In the genomic region with DNA sequence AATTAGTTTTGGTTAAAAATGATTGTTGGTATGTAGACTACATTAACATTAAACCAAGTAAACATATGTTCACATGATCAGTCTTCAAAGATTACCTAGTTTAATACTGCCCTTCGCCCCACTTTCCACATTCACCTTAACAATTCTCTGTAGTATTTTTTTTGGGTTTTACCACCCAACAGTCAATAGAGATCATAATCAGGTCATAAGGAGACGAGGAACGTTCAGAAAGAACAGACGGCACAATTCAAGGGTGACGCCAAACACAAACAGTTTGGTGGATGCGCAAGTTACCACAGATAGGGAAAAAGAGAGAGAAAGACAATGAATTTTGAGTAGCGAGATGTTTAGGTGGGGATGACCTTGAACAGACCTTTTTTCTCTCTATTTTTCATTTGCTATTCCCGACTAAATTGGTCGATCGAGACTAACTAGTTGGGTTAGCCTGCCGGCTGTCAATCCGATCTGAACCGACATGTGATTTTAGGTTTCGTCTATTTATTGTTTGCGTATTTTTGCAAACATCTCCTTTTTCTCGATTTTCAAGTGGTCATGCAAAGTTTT, we compare ENCODE assay signal across 2 worm cellular contexts.
TF ChIP-seq lines count a peak whose summit lies in the region.

No protein-coding gene starts in this region.

TF ChIP-seq in whole organism, L1 larva, 84 proteins besides CTCF, POLR2A, EP300 and RAD21 (continued from another document):
- TF ChIP-seq egl-27 (tag; optimal IDR thresholded peaks at IDR 0.05; lab: Kevin White, UChicago) (no peak), mef-2 (tag; optimal IDR thresholded peaks at IDR 0.05; lab: Kevin White, UChicago) (no peak), mdl-1 (tag; optimal IDR thresholded peaks at IDR 0.05; lab: Kevin White, UChicago) (peak in 1 of 2 experiments; percentile 68), nhr-85 (tag; lab: Kevin White, UChicago) (peak; percentile 98), C16A3.4 (tag; optimal IDR thresholded peaks at IDR 0.05; lab: Kevin White, UChicago) (peak; percentile 14), tbx-2 (tag; optimal IDR thresholded peaks at IDR 0.05; lab: Kevin White, UChicago) (peak; percentile 44), C34B4.2 (tag; optimal IDR thresholded peaks at IDR 0.05; lab: Kevin White, UChicago) (no peak), lsy-2 (tag; optimal IDR thresholded peaks at IDR 0.05; lab: Kevin White, UChicago) (peak; percentile 27 to 36), ceh-63 (GFP tag; optimal IDR thresholded peaks at IDR 0.05; lab: Kevin White, UChicago) (no peak), ceh-82 (tag; optimal IDR thresholded peaks at IDR 0.05; lab: Kevin White, UChicago) (no peak), nhr-47 (tag; optimal IDR thresholded peaks at IDR 0.05; lab: Kevin White, UChicago) (peak; percentile 34), snu-23 (GFP tag; optimal IDR thresholded peaks at IDR 0.05; lab: Kevin White, UChicago) (peak; percentile 81), lin-15B (tag; optimal IDR thresholded peaks at IDR 0.05; lab: Kevin White, UChicago) (no peak), mep-1 (tag; optimal IDR thresholded peaks at IDR 0.05; lab: Kevin White, UChicago) (peak; percentile 2), lin-35 (GFP tag; optimal IDR thresholded peaks at IDR 0.05; lab: Kevin White, UChicago) (peak; percentile 12 to 53), dpl-1 (GFP tag; optimal IDR thresholded peaks at IDR 0.05; lab: Kevin White, UChicago) (peak in 1 of 3 experiments; percentile 35), zip-4 (GFP tag; optimal IDR thresholded peaks at IDR 0.05; lab: Kevin White, UChicago) (no peak), nhr-20 (tag; optimal IDR thresholded peaks at IDR 0.05; lab: Kevin White, UChicago) (peak; percentile 82)

TF ChIP-seq in whole organism, L2 larva, 48 proteins besides CTCF, POLR2A, EP300 and RAD21 (continued from another document):
- TF ChIP-seq blmp-1 (tag; optimal IDR thresholded peaks at IDR 0.05; lab: Kevin White, UChicago; ENCODE audit: insufficient read depth) (peak; percentile 47), elt-3 (tag; optimal IDR thresholded peaks at IDR 0.05; lab: Kevin White, UChicago) (no peak), gmeb-1 (tag; optimal IDR thresholded peaks at IDR 0.05; lab: Kevin White, UChicago) (peak; percentile 26), mdl-1 (tag; optimal IDR thresholded peaks at IDR 0.05; lab: Kevin White, UChicago) (peak in 1 of 2 experiments; percentile 23), fos-1 (tag; optimal IDR thresholded peaks at IDR 0.05; lab: Kevin White, UChicago) (peak; percentile 29), C34F6.9 (tag; optimal IDR thresholded peaks at IDR 0.05; lab: Kevin White, UChicago) (no peak), lsy-2 (tag; optimal IDR thresholded peaks at IDR 0.05; lab: Kevin White, UChicago) (peak in 1 of 2 experiments; percentile 4), nhr-77 (tag; optimal IDR thresholded peaks at IDR 0.05; lab: Kevin White, UChicago) (no peak), nhr-10 (tag; optimal IDR thresholded peaks at IDR 0.05; lab: Kevin White, UChicago) (no peak), mab-5 (tag; optimal IDR thresholded peaks at IDR 0.05; lab: Kevin White, UChicago) (no peak), Y55F3AM.14 (GFP tag; optimal IDR thresholded peaks at IDR 0.05; lab: Kevin White, UChicago) (no peak), nhr-237 (tag; optimal IDR thresholded peaks at IDR 0.05; lab: Kevin White, UChicago) (no peak), F13H6.1 (tag; optimal IDR thresholded peaks at IDR 0.05; lab: Kevin White, UChicago) (peak; percentile 35), unc-62 (GFP tag; optimal IDR thresholded peaks at IDR 0.05; lab: Kevin White, UChicago) (no peak), ZK546.5 (tag; optimal IDR thresholded peaks at IDR 0.05; lab: Kevin White, UChicago) (no peak), egl-27 (tag; optimal IDR thresholded peaks at IDR 0.05; lab: Kevin White, UChicago) (peak; percentile 27), ceh-16 (tag; optimal IDR thresholded peaks at IDR 0.05; lab: Kevin White, UChicago) (peak; percentile 25), ceh-82 (tag; optimal IDR thresholded peaks at IDR 0.05; lab: Kevin White, UChicago) (no peak), nhr-12 (tag; optimal IDR thresholded peaks at IDR 0.05; lab: Kevin White, UChicago) (no peak), sma-3 (GFP tag; optimal IDR thresholded peaks at IDR 0.05; lab: Kevin White, UChicago) (peak; percentile 41), snpc-4 (tag; optimal IDR thresholded peaks at IDR 0.05; lab: Kevin White, UChicago) (no peak), mbf-1 (tag; optimal IDR thresholded peaks at IDR 0.05; lab: Kevin White, UChicago) (no peak), ztf-4 (tag; optimal IDR thresholded peaks at IDR 0.05; lab: Kevin White, UChicago) (no peak), nhr-6 (tag; optimal IDR thresholded peaks at IDR 0.05; lab: Kevin White, UChicago) (peak; percentile 47), nhr-11 (tag; optimal IDR thresholded peaks at IDR 0.05; lab: Kevin White, UChicago) (no peak), ama-1 (optimal IDR thresholded peaks at IDR 0.05; lab: Kevin White, UChicago) (no peak), ztf-1 (GFP tag; conservative IDR thresholded peaks at IDR 0.05; lab: Robert Waterston, UW) (no peak), aly-2 (tag; optimal IDR thresholded peaks at IDR 0.05; lab: Kevin White, UChicago) (no peak), nhr-25 (tag; optimal IDR thresholded peaks at IDR 0.05; lab: Kevin White, UChicago) (peak; percentile 78), nhr-129 (tag; optimal IDR thresholded peaks at IDR 0.05; lab: Kevin White, UChicago) (peak; percentile 63)
TF ChIP-seq in whole organism, L2 larva: peak in this region for 13.
